Fruit fly (Drosophila melanogaster) whole organism, embryonic: Measurements from ENCODE around the gene CG14742.

ENCODE experiments used
- Antp ChIP-seq: fragments of 200-800 bp; sonication (Bioruptor generic); optimal IDR thresholded peaks from 3 replicates; lab custom pipeline; 2016; ENCODE audit warnings: missing biosample characterization, missing genetic modification characterization
- Bgb ChIP-seq: fragments of 200-800 bp; sonication (Bioruptor generic); IDR thresholded peaks from 2 replicates; pipeline ENCODE4 v1.3.6; 2022; ENCODE audit warnings: missing biosample characterization, missing genetic modification characterization; ENCODE audit not compliant: partially characterized antibody
- CG10147 ChIP-seq: fragments of 200-800 bp; sonication (Bioruptor generic); optimal IDR thresholded peaks from 2 replicates; lab custom pipeline; 2019; ENCODE audit warnings: missing biosample characterization, mild to moderate bottlenecking, missing genetic modification characterization, moderate library complexity
- CG11247 ChIP-seq: fragments of 200-800 bp; sonication (Bioruptor generic); IDR thresholded peaks from 2 replicates; pipeline ENCODE4 v1.3.6; 2022; ENCODE audit warnings: missing biosample characterization, missing genetic modification characterization
- CG15514 ChIP-seq: fragments of 200-800 bp; sonication (Bioruptor generic); optimal IDR thresholded peaks from 3 replicates; lab custom pipeline; 2017; ENCODE audit warnings: missing biosample characterization, missing genetic modification characterization, mild to moderate bottlenecking, moderate library complexity, missing genetic modification reagents
- CG1602 ChIP-seq: fragments of 200-800 bp; sonication (Bioruptor generic); optimal IDR thresholded peaks from 3 replicates; lab custom pipeline; 2016; ENCODE audit warnings: missing biosample characterization, missing genetic modification characterization
- CG1603 ChIP-seq: fragments of 200-800 bp; sonication (Bioruptor generic); optimal IDR thresholded peaks from 2 replicates; lab custom pipeline; 2019; ENCODE audit warnings: missing biosample characterization, mild to moderate bottlenecking, missing genetic modification characterization, moderate library complexity
- CG16815 ChIP-seq: fragments of 200-800 bp; sonication (Bioruptor generic); optimal IDR thresholded peaks from 3 replicates; lab custom pipeline; 2017; ENCODE audit warnings: missing biosample characterization, mild to moderate bottlenecking, missing genetic modification characterization
- CG18262 ChIP-seq: fragments of 200-800 bp; optimal IDR thresholded peaks from 3 replicates; lab custom pipeline; 2019; ENCODE audit warnings: missing biosample characterization, mild to moderate bottlenecking, missing genetic modification characterization, moderate library complexity
- CG18599 ChIP-seq: fragments of 200-800 bp; sonication (Bioruptor generic); optimal IDR thresholded peaks from 3 replicates; lab custom pipeline; 2017; ENCODE audit warnings: missing biosample characterization, missing genetic modification characterization, mild to moderate bottlenecking, moderate library complexity, missing genetic modification reagents
- CG2129 ChIP-seq: fragments of 200-800 bp; sonication (Bioruptor generic); IDR thresholded peaks from 2 replicates; pipeline ENCODE4 v1.3.6; 2022; ENCODE audit warnings: missing biosample characterization, missing genetic modification characterization; ENCODE audit not compliant: partially characterized antibody
- CG32767 ChIP-seq: fragments of 200-800 bp; sonication (Bioruptor generic); IDR thresholded peaks from 2 replicates; pipeline ENCODE4 v1.3.6; 2022; ENCODE audit warnings: missing biosample characterization, missing genetic modification characterization
- CG34224 ChIP-seq: fragments of 200-800 bp; sonication (Bioruptor generic); IDR thresholded peaks from 3 replicates; pipeline ENCODE4 v1.3.6; 2022; ENCODE audit warnings: missing biosample characterization, missing genetic modification characterization; ENCODE audit not compliant: partially characterized antibody
- CG3847 ChIP-seq: fragments of 200-800 bp; sonication (Bioruptor generic); IDR thresholded peaks from 2 replicates; pipeline ENCODE4 v1.3.6; 2022; ENCODE audit warnings: missing biosample characterization, missing genetic modification characterization
- CG4328 ChIP-seq: fragments of 200-800 bp; sonication (Bioruptor generic); optimal IDR thresholded peaks from 3 replicates; lab custom pipeline; 2017; ENCODE audit warnings: missing biosample characterization, missing genetic modification reagents, missing genetic modification characterization
- CG7357 ChIP-seq: fragments of 200-800 bp; sonication (Bioruptor generic); IDR thresholded peaks from 3 replicates; pipeline ENCODE4 v1.3.6; 2022; ENCODE audit warnings: missing biosample characterization, missing genetic modification characterization
- CG9876 ChIP-seq: fragments of 200-800 bp; sonication (Bioruptor generic); optimal IDR thresholded peaks from 2 replicates; lab custom pipeline; 2016; ENCODE audit warnings: missing biosample characterization, missing genetic modification characterization
- Doc3 ChIP-seq: fragments of 200-800 bp; sonication (Bioruptor generic); IDR thresholded peaks from 3 replicates; pipeline ENCODE4 v1.3.6; 2022; ENCODE audit warnings: missing biosample characterization, missing genetic modification characterization; ENCODE audit not compliant: partially characterized antibody
- Dp ChIP-seq: fragments of 200-800 bp; sonication (Bioruptor generic); optimal IDR thresholded peaks from 2 replicates; lab custom pipeline; 2018; ENCODE audit warnings: missing biosample characterization, mild to moderate bottlenecking, missing genetic modification characterization, moderate library complexity
- Dref ChIP-seq: fragments of 200-800 bp; sonication (Bioruptor generic); IDR thresholded peaks from 2 replicates; pipeline ENCODE4 v1.3.6; 2022; ENCODE audit warnings: missing biosample characterization, missing genetic modification characterization
- Fer2 ChIP-seq: fragments of 200-800 bp; sonication (Bioruptor generic); optimal IDR thresholded peaks from 2 replicates; lab custom pipeline; 2018; ENCODE audit warnings: missing biosample characterization, mild to moderate bottlenecking, missing genetic modification characterization, moderate library complexity
- HLH4C ChIP-seq: fragments of 200-800 bp; sonication (Bioruptor generic); IDR thresholded peaks from 3 replicates; pipeline ENCODE4 v1.3.6; 2022; ENCODE audit warnings: missing biosample characterization, missing genetic modification characterization; ENCODE audit not compliant: partially characterized antibody
- Hey ChIP-seq: fragments of 200-800 bp; sonication (Bioruptor generic); optimal IDR thresholded peaks from 3 replicates; lab custom pipeline; 2018; ENCODE audit warnings: missing biosample characterization, mild to moderate bottlenecking, missing genetic modification characterization
- MBD-R2 ChIP-seq: fragments of 200-800 bp; sonication (Bioruptor generic); IDR thresholded peaks from 2 replicates; pipeline ENCODE4 v1.3.6; 2022; ENCODE audit warnings: missing biosample characterization, missing genetic modification characterization
- Mad ChIP-seq: fragments of 200-800 bp; sonication (Bioruptor generic); optimal IDR thresholded peaks from 2 replicates; lab custom pipeline; 2016; ENCODE audit warnings: missing biosample characterization, missing genetic modification characterization
- Meics ChIP-seq: fragments of 200-800 bp; sonication (Bioruptor generic); optimal IDR thresholded peaks from 2 replicates; lab custom pipeline; 2017; ENCODE audit warnings: missing biosample characterization, mild to moderate bottlenecking, missing genetic modification characterization
- Mrtf ChIP-seq: fragments of 200-800 bp; sonication (Bioruptor generic); IDR thresholded peaks from 3 replicates; pipeline ENCODE4 v1.3.6; 2022; ENCODE audit warnings: missing biosample characterization, missing genetic modification characterization
- Opbp ChIP-seq: fragments of 200-800 bp; sonication (Bioruptor generic); IDR thresholded peaks from 3 replicates; pipeline ENCODE4 v1.3.6; 2022; ENCODE audit warnings: missing biosample characterization, missing genetic modification characterization; ENCODE audit not compliant: partially characterized antibody
- PHDP ChIP-seq: fragments of 200-800 bp; sonication (Bioruptor generic); optimal IDR thresholded peaks from 3 replicates; lab custom pipeline; 2018; ENCODE audit warnings: missing biosample characterization, mild to moderate bottlenecking, missing genetic modification characterization, moderate library complexity
- Rfx ChIP-seq: fragments of 200-800 bp; sonication (Bioruptor generic); IDR thresholded peaks from 2 replicates; pipeline ENCODE4 v1.3.6; 2022; ENCODE audit warnings: missing biosample characterization, missing genetic modification characterization
- Sox100B ChIP-seq: fragments of 200-800 bp; sonication (Bioruptor generic); optimal IDR thresholded peaks from 3 replicates; lab custom pipeline; 2018; ENCODE audit warnings: missing biosample characterization, mild to moderate bottlenecking, missing genetic modification characterization
- Spps ChIP-seq: fragments of 200-800 bp; sonication (Bioruptor generic); optimal IDR thresholded peaks from 2 replicates; lab custom pipeline; 2018; ENCODE audit warnings: missing biosample characterization, mild to moderate bottlenecking, missing genetic modification characterization
- Stat92E ChIP-seq, 3 experiments: fragments of >200 bp in 2 of 3; fragments of 200-800 bp in 1 of 3; sonication (Bioruptor generic) in 1 of 3; optimal IDR thresholded peaks; 2 replicates each; lab custom pipeline; 2017 to 2019; ENCODE audit warnings: missing biosample characterization in 3 of 3, missing genetic modification characterization in 3 of 3, mild to moderate bottlenecking in 1 of 3, moderate library complexity in 1 of 3
- amos ChIP-seq: fragments of 200-800 bp; sonication (Bioruptor generic); IDR thresholded peaks from 2 replicates; pipeline ENCODE4 v1.3.6; 2022; ENCODE audit warnings: missing biosample characterization, missing genetic modification characterization; ENCODE audit not compliant: partially characterized antibody
- ara ChIP-seq: fragments of 200-800 bp; sonication (Bioruptor generic); IDR thresholded peaks from 2 replicates; pipeline ENCODE4 v1.3.6; 2022; ENCODE audit warnings: missing biosample characterization, missing genetic modification characterization
- bbx ChIP-seq: fragments of 200-800 bp; sonication (Bioruptor generic); IDR thresholded peaks from 2 replicates; pipeline ENCODE4 v1.3.6; 2022; ENCODE audit warnings: missing biosample characterization, missing genetic modification characterization; ENCODE audit not compliant: partially characterized antibody
- cad ChIP-seq: fragments of >200 bp; optimal IDR thresholded peaks from 2 replicates; lab custom pipeline; 2017; ENCODE audit warnings: missing biosample characterization, missing genetic modification characterization
- fd64A ChIP-seq: fragments of 200-800 bp; sonication (Bioruptor generic); optimal IDR thresholded peaks from 3 replicates; lab custom pipeline; 2018; ENCODE audit warnings: missing biosample characterization, mild to moderate bottlenecking, missing genetic modification characterization
- fru ChIP-seq: fragments of >200 bp; optimal IDR thresholded peaks from 2 replicates; lab custom pipeline; 2017
- hbn ChIP-seq: fragments of 200-800 bp; sonication (Bioruptor generic); IDR thresholded peaks from 2 replicates; pipeline ENCODE4 v1.3.6; 2022; ENCODE audit warnings: missing biosample characterization, missing genetic modification characterization; ENCODE audit not compliant: partially characterized antibody
- inv ChIP-seq: fragments of 200-800 bp; sonication (Bioruptor generic); IDR thresholded peaks from 2 replicates; pipeline ENCODE4 v1.3.6; 2022; ENCODE audit warnings: missing biosample characterization, missing genetic modification characterization; ENCODE audit not compliant: partially characterized antibody
- klu ChIP-seq: fragments of 200-800 bp; sonication (Bioruptor generic); IDR thresholded peaks from 2 replicates; pipeline ENCODE4 v1.3.6; 2022; ENCODE audit warnings: missing biosample characterization, missing genetic modification characterization
- nau ChIP-seq: fragments of 200-800 bp; sonication (Bioruptor generic); optimal IDR thresholded peaks from 3 replicates; lab custom pipeline; 2017; ENCODE audit warnings: missing biosample characterization, mild to moderate bottlenecking, missing genetic modification characterization, missing genetic modification reagents
- odd ChIP-seq: fragments of 200-800 bp; sonication (Bioruptor generic); optimal IDR thresholded peaks from 2 replicates; lab custom pipeline; 2017; ENCODE audit warnings: missing biosample characterization, mild to moderate bottlenecking, missing genetic modification characterization
- pzg ChIP-seq: fragments of 200-800 bp; sonication (Bioruptor generic); optimal IDR thresholded peaks from 3 replicates; lab custom pipeline; 2018; ENCODE audit warnings: missing biosample characterization, mild to moderate bottlenecking, missing genetic modification characterization, moderate library complexity
- run ChIP-seq: fragments of 200-800 bp; sonication (Bioruptor generic); optimal IDR thresholded peaks from 3 replicates; lab custom pipeline; 2018; ENCODE audit warnings: missing biosample characterization, mild to moderate bottlenecking, missing genetic modification characterization
- sna ChIP-seq: fragments of 200-800 bp; sonication (Bioruptor generic); IDR thresholded peaks from 2 replicates; pipeline ENCODE4 v1.3.6; 2022; ENCODE audit warnings: missing biosample characterization, missing genetic modification characterization; ENCODE audit not compliant: partially characterized antibody
- tna ChIP-seq: fragments of 200-800 bp; sonication (Bioruptor generic); IDR thresholded peaks from 2 replicates; pipeline ENCODE4 v1.3.6; 2022; ENCODE audit warnings: missing biosample characterization, missing genetic modification characterization; ENCODE audit not compliant: partially characterized antibody
- trem ChIP-seq: fragments of 200-800 bp; optimal IDR thresholded peaks from 3 replicates; lab custom pipeline; 2019; ENCODE audit warnings: missing biosample characterization, mild to moderate bottlenecking, missing genetic modification characterization, moderate library complexity
- zfh2 ChIP-seq: fragments of 200-800 bp; sonication (Bioruptor generic); optimal IDR thresholded peaks from 2 replicates; lab custom pipeline; 2016; ENCODE audit warnings: missing biosample characterization, missing genetic modification characterization

The CG14742 gene

DNA sequence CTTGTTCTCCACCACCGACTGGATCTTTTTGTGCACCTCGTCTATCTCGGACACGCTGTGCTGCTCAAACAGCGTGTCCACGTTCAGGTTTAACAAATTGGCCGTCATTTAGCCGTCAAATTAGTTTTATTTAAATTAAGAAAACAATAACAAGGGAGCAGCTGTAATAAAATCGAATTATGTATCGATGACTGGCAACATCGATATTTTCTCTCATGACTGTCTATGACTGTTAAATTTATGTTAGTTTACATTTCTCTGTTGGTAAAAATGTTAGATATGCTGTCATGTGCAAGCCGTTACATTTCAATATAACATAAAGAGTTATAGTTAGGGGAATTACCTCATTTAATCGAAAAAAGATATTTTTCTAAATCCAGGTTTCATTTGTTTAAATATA lies 5.2 kb downstream of the CG14742 start, which contains the start of gene Cog1 (continued):
- TF ChIP-seq CG4328 (GFP tag; lab: Kevin White, UChicago) (no peak), odd (GFP tag; lab: Kevin White, UChicago) (no peak), hbn (peak; percentile 76), trem (peak; percentile 2), CG1602 (GFP tag; lab: Kevin White, UChicago) (no peak), CG11247 (no peak), Hey (tag; lab: Kevin White, UChicago) (no peak), CG2129 (GFP tag; lab: Robert Waterston, UW) (peak; percentile 59), Stat92E (GFP tag; optimal IDR thresholded peaks at IDR 0.05; lab: Kevin White, UChicago) (no peak), Antp (GFP tag; lab: Kevin White, UChicago) (no peak), tna (GFP tag; lab: Robert Waterston, UW) (peak; percentile 59), ara (no peak), fru (lab: Kevin White, UChicago) (no peak), zfh2 (GFP tag; lab: Kevin White, UChicago) (no peak), CG18262 (tag; lab: Kevin White, UChicago) (no peak), fd64A (no peak), run (no peak), CG34224 (GFP tag; lab: Robert Waterston, UW) (peak; percentile 79), klu (GFP tag; lab: Robert Waterston, UW) (no peak), CG9876 (no peak), MBD-R2 (GFP tag; lab: Robert Waterston, UW) (peak; percentile 65; the same call in 1 of the 2 replicates), Meics (no peak), cad (no peak), CG3847 (GFP tag; lab: Robert Waterston, UW) (no peak), Opbp (GFP tag; lab: Robert Waterston, UW) (peak; percentile 73; the same call in 2 of the 3 replicates), Bgb (peak; percentile 70), sna (GFP tag; lab: Robert Waterston, UW) (peak; percentile 88), Dp (peak; percentile 5), nau (GFP tag; lab: Kevin White, UChicago) (no peak), CG10147 (no peak), PHDP (no peak), pzg (GFP tag; lab: Kevin White, UChicago) (peak; percentile 42), Mrtf (GFP tag; lab: Robert Waterston, UW) (no peak), Mad (GFP tag; lab: Kevin White, UChicago) (no peak), amos (GFP tag; lab: Robert Waterston, UW) (peak; percentile 72), Dref (GFP tag; lab: Robert Waterston, UW) (peak; percentile 74), CG32767 (no peak), Sox100B (no peak), CG1603 (no peak), Spps (tag; lab: Kevin White, UChicago) (no peak), bbx (peak; percentile 73), Doc3 (GFP tag; lab: Robert Waterston, UW) (peak; percentile 75), CG16815 (GFP tag; lab: Kevin White, UChicago) (no peak), Rfx (no peak), HLH4C (GFP tag; lab: Robert Waterston, UW) (peak; percentile 63; the same call in 2 of the 3 replicates), Fer2 (tag; lab: Kevin White, UChicago) (no peak), inv (GFP tag; lab: Robert Waterston, UW) (peak; percentile 39), CG7357 (no peak), CG18599 (GFP tag; lab: Kevin White, UChicago) (no peak), CG15514 (GFP tag; lab: Kevin White, UChicago) (no peak)
